Fruit fly (Drosophila melanogaster) whole organism, embryonic: Measurements from ENCODE around the gene CG6733.
A peak's percentile ranks its signal among the peaks of the same experiment; 100 is the strongest.

ENCODE experiments used
- BEAF-32 ChIP-seq: fragments of 200-800 bp; sonication (Bioruptor generic); optimal IDR thresholded peaks from 3 replicates; lab custom pipeline; 2017; ENCODE audit warnings: missing biosample characterization, missing genetic modification characterization, mild to moderate bottlenecking, moderate library complexity, missing genetic modification reagents
- CG10462 ChIP-seq: fragments of 200-800 bp; sonication (Bioruptor generic); optimal IDR thresholded peaks from 2 replicates; lab custom pipeline; 2016; ENCODE audit warnings: missing biosample characterization, missing genetic modification characterization
- CG10565 ChIP-seq: fragments of 200-800 bp; sonication (Bioruptor generic); optimal IDR thresholded peaks from 3 replicates; lab custom pipeline; 2016; ENCODE audit warnings: missing biosample characterization, mild to moderate bottlenecking, missing genetic modification characterization
- CG14050 ChIP-seq: fragments of 200-800 bp; sonication (Bioruptor generic); IDR thresholded peaks from 3 replicates; pipeline ENCODE4 v1.3.6; 2022; ENCODE audit warnings: missing biosample characterization, missing genetic modification characterization
- CG1529 ChIP-seq: fragments of 200-800 bp; sonication (Bioruptor generic); optimal IDR thresholded peaks from 3 replicates; lab custom pipeline; 2018; ENCODE audit warnings: missing biosample characterization, missing genetic modification characterization
- CG15601 ChIP-seq: fragments of 200-800 bp; sonication (Bioruptor generic); optimal IDR thresholded peaks from 3 replicates; lab custom pipeline; 2019; ENCODE audit warnings: missing biosample characterization, mild to moderate bottlenecking, missing genetic modification characterization, moderate library complexity
- CG34376 ChIP-seq: fragments of 200-800 bp; sonication (Bioruptor generic); optimal IDR thresholded peaks from 2 replicates; lab custom pipeline; 2018; ENCODE audit warnings: missing biosample characterization, mild to moderate bottlenecking, missing genetic modification characterization
- CG34422 ChIP-seq: fragments of 200-800 bp; sonication (Bioruptor generic); IDR thresholded peaks from 3 replicates; pipeline ENCODE4 v1.3.6; 2022; ENCODE audit warnings: missing biosample characterization, missing genetic modification characterization
- CG4328 ChIP-seq: fragments of 200-800 bp; sonication (Bioruptor generic); optimal IDR thresholded peaks from 3 replicates; lab custom pipeline; 2017; ENCODE audit warnings: missing biosample characterization, missing genetic modification reagents, missing genetic modification characterization
- CG5180 ChIP-seq: fragments of 200-800 bp; sonication (Bioruptor generic); optimal IDR thresholded peaks from 3 replicates; lab custom pipeline; 2017; ENCODE audit warnings: missing biosample characterization, missing genetic modification characterization, mild to moderate bottlenecking, moderate library complexity, missing genetic modification reagents
- CG6254 ChIP-seq: fragments of 200-800 bp; sonication (Bioruptor generic); optimal IDR thresholded peaks from 3 replicates; lab custom pipeline; 2017; ENCODE audit warnings: mild to moderate bottlenecking, missing biosample characterization, missing genetic modification reagents, missing genetic modification characterization
- CG6272 ChIP-seq: fragments of 200-800 bp; sonication (Bioruptor generic); IDR thresholded peaks from 2 replicates; pipeline ENCODE4 v1.3.6; 2022; ENCODE audit warnings: missing biosample characterization, missing genetic modification characterization
- CG6683 ChIP-seq: fragments of 200-800 bp; sonication (Bioruptor generic); optimal IDR thresholded peaks from 2 replicates; lab custom pipeline; 2017; ENCODE audit warnings: missing biosample characterization, mild to moderate bottlenecking, missing genetic modification characterization, missing genetic modification reagents
- CG6689 ChIP-seq: fragments of 200-800 bp; sonication (Bioruptor generic); IDR thresholded peaks from 2 replicates; pipeline ENCODE4 v1.3.6; 2022; ENCODE audit warnings: missing biosample characterization, missing genetic modification characterization
- CG7839 ChIP-seq: fragments of 200-800 bp; sonication (Bioruptor generic); optimal IDR thresholded peaks from 3 replicates; lab custom pipeline; 2018; ENCODE audit warnings: missing biosample characterization, mild to moderate bottlenecking, missing genetic modification characterization, moderate library complexity
- CG9797 ChIP-seq: fragments of 200-800 bp; sonication (Bioruptor generic); optimal IDR thresholded peaks from 3 replicates; lab custom pipeline; 2018; ENCODE audit warnings: missing biosample characterization, mild to moderate bottlenecking, missing genetic modification characterization
- Dad ChIP-seq: fragments of 200-800 bp; sonication (Bioruptor generic); optimal IDR thresholded peaks from 3 replicates; lab custom pipeline; 2016; ENCODE audit warnings: missing biosample characterization, missing genetic modification characterization
- Dfd ChIP-seq, 2 experiments: fragments of >200 bp; optimal IDR thresholded peaks; 2 replicates each; lab custom pipeline; 2017; ENCODE audit warnings: missing biosample characterization in 2 of 2, missing genetic modification characterization in 2 of 2
- ERR ChIP-seq: fragments of 200-800 bp; sonication (Bioruptor generic); optimal IDR thresholded peaks from 2 replicates; lab custom pipeline; 2016; ENCODE audit warnings: missing biosample characterization, missing genetic modification characterization
- Gug ChIP-seq: fragments of 200-800 bp; sonication (Bioruptor generic); IDR thresholded peaks from 4 replicates; pipeline ENCODE4 v1.3.6; 2022; ENCODE audit warnings: missing biosample characterization, missing genetic modification characterization
- Jarid2 ChIP-seq: fragments of 200-800 bp; sonication (Bioruptor generic); optimal IDR thresholded peaks from 3 replicates; lab custom pipeline; 2017; ENCODE audit warnings: mild to moderate bottlenecking, missing biosample characterization, missing genetic modification reagents, missing genetic modification characterization
- MBD-R2 ChIP-seq: fragments of 200-800 bp; sonication (Bioruptor generic); IDR thresholded peaks from 2 replicates; pipeline ENCODE4 v1.3.6; 2022; ENCODE audit warnings: missing biosample characterization, missing genetic modification characterization
- MESR4 ChIP-seq: fragments of 200-800 bp; sonication (Bioruptor generic); optimal IDR thresholded peaks from 2 replicates; lab custom pipeline; 2018; ENCODE audit warnings: missing biosample characterization, mild to moderate bottlenecking, missing genetic modification characterization, moderate library complexity
- NC2α ChIP-seq: fragments of 200-800 bp; sonication (Bioruptor generic); optimal IDR thresholded peaks from 2 replicates; lab custom pipeline; 2016; ENCODE audit warnings: missing biosample characterization, missing genetic modification characterization
- PHDP ChIP-seq: fragments of 200-800 bp; sonication (Bioruptor generic); optimal IDR thresholded peaks from 3 replicates; lab custom pipeline; 2018; ENCODE audit warnings: missing biosample characterization, mild to moderate bottlenecking, missing genetic modification characterization, moderate library complexity
- Poxn ChIP-seq: fragments of 200-800 bp; sonication (Bioruptor generic); IDR thresholded peaks from 2 replicates; pipeline ENCODE4 v1.3.6; 2022; ENCODE audit warnings: missing biosample characterization, missing genetic modification characterization
- Side ChIP-seq: fragments of 200-800 bp; sonication (Bioruptor generic); optimal IDR thresholded peaks from 2 replicates; lab custom pipeline; 2016; ENCODE audit warnings: missing biosample characterization, missing genetic modification characterization
- Sry-β ChIP-seq: fragments of 200-800 bp; sonication (Bioruptor generic); optimal IDR thresholded peaks from 2 replicates; lab custom pipeline; 2018; ENCODE audit warnings: missing biosample characterization, mild to moderate bottlenecking, missing genetic modification characterization, moderate library complexity
- Sry-δ ChIP-seq: fragments of 200-800 bp; sonication (Bioruptor generic); optimal IDR thresholded peaks from 2 replicates; lab custom pipeline; 2016; ENCODE audit warnings: missing biosample characterization, missing genetic modification characterization
- Trl ChIP-seq, 3 experiments: fragments of >200 bp in 2 of 3; fragments of 200-800 bp in 1 of 3; sonication (Bioruptor generic) in 1 of 3; optimal IDR thresholded peaks; 2 replicates in 1 of 3; 3 replicates in 2 of 3; lab custom pipeline; 2016 to 2017; ENCODE audit warnings: missing biosample characterization in 1 of 3, missing genetic modification characterization in 1 of 3
- ac ChIP-seq: fragments of 200-800 bp; sonication (Bioruptor generic); optimal IDR thresholded peaks from 3 replicates; lab custom pipeline; 2017; ENCODE audit warnings: missing biosample characterization, mild to moderate bottlenecking, missing genetic modification characterization
- bab2 ChIP-seq: fragments of 200-800 bp; sonication (Bioruptor generic); optimal IDR thresholded peaks from 2 replicates; lab custom pipeline; 2016; ENCODE audit warnings: missing biosample characterization, missing genetic modification characterization
- bowl ChIP-seq: fragments of 200-800 bp; sonication (Bioruptor generic); IDR thresholded peaks from 2 replicates; pipeline ENCODE4 v1.3.6; 2022; ENCODE audit warnings: missing biosample characterization, missing genetic modification characterization
- crc ChIP-seq: fragments of 200-800 bp; sonication (Bioruptor generic); optimal IDR thresholded peaks from 2 replicates; lab custom pipeline; 2016; ENCODE audit warnings: missing biosample characterization, missing genetic modification characterization
- dysf ChIP-seq: fragments of 200-800 bp; sonication (Bioruptor generic); IDR thresholded peaks from 3 replicates; pipeline ENCODE4 v1.3.6; 2022; ENCODE audit warnings: missing biosample characterization, missing genetic modification characterization
- exex ChIP-seq: fragments of 200-800 bp; sonication (Bioruptor generic); optimal IDR thresholded peaks from 4 replicates; lab custom pipeline; 2018; ENCODE audit warnings: missing biosample characterization, mild to moderate bottlenecking, missing genetic modification characterization, moderate library complexity
- fu2 ChIP-seq: fragments of 200-800 bp; sonication (Bioruptor generic); optimal IDR thresholded peaks from 2 replicates; lab custom pipeline; 2016; ENCODE audit warnings: missing biosample characterization, missing genetic modification characterization
- gcm2 ChIP-seq: fragments of 200-800 bp; sonication (Bioruptor generic); optimal IDR thresholded peaks from 2 replicates; lab custom pipeline; 2016; ENCODE audit warnings: missing biosample characterization, missing genetic modification characterization
- gem ChIP-seq: fragments of 200-800 bp; sonication (Bioruptor generic); optimal IDR thresholded peaks from 2 replicates; lab custom pipeline; 2019; ENCODE audit warnings: missing biosample characterization, mild to moderate bottlenecking, missing genetic modification characterization, moderate library complexity
- gfzf ChIP-seq: fragments of 200-800 bp; sonication (Bioruptor generic); optimal IDR thresholded peaks from 2 replicates; lab custom pipeline; 2016; ENCODE audit warnings: missing biosample characterization, mild to moderate bottlenecking, missing genetic modification characterization, moderate library complexity
- hth ChIP-seq: fragments of >200 bp; optimal IDR thresholded peaks from 2 replicates; lab custom pipeline; 2017; ENCODE audit warnings: inconsistent platforms
- inv ChIP-seq: fragments of 200-800 bp; sonication (Bioruptor generic); IDR thresholded peaks from 2 replicates; pipeline ENCODE4 v1.3.6; 2022; ENCODE audit warnings: missing biosample characterization, missing genetic modification characterization; ENCODE audit not compliant: partially characterized antibody
- mirr ChIP-seq: fragments of 200-800 bp; sonication (Bioruptor generic); optimal IDR thresholded peaks from 3 replicates; lab custom pipeline; 2018; ENCODE audit warnings: missing biosample characterization, mild to moderate bottlenecking, missing genetic modification characterization
- nmo ChIP-seq: fragments of 200-800 bp; sonication (Bioruptor generic); optimal IDR thresholded peaks from 2 replicates; lab custom pipeline; 2018; ENCODE audit warnings: missing biosample characterization, mild to moderate bottlenecking, missing genetic modification characterization, moderate library complexity
- pb ChIP-seq: fragments of 200-800 bp; sonication (Bioruptor generic); optimal IDR thresholded peaks from 3 replicates; lab custom pipeline; 2016; ENCODE audit warnings: missing biosample characterization, missing genetic modification characterization
- pho ChIP-seq: fragments of 200-800 bp; sonication (Bioruptor generic); optimal IDR thresholded peaks from 2 replicates; lab custom pipeline; 2016; ENCODE audit warnings: missing biosample characterization, missing genetic modification characterization
- phol ChIP-seq: fragments of 200-800 bp; sonication (Bioruptor generic); optimal IDR thresholded peaks from 3 replicates; lab custom pipeline; 2018; ENCODE audit warnings: missing biosample characterization, mild to moderate bottlenecking, missing genetic modification characterization, moderate library complexity
- psq ChIP-seq: fragments of 200-800 bp; sonication (Bioruptor generic); optimal IDR thresholded peaks from 2 replicates; lab custom pipeline; 2017; ENCODE audit warnings: missing biosample characterization, missing genetic modification characterization
- pzg ChIP-seq: fragments of 200-800 bp; sonication (Bioruptor generic); optimal IDR thresholded peaks from 3 replicates; lab custom pipeline; 2018; ENCODE audit warnings: missing biosample characterization, mild to moderate bottlenecking, missing genetic modification characterization, moderate library complexity
- run ChIP-seq: fragments of 200-800 bp; sonication (Bioruptor generic); optimal IDR thresholded peaks from 3 replicates; lab custom pipeline; 2018; ENCODE audit warnings: missing biosample characterization, mild to moderate bottlenecking, missing genetic modification characterization
- slp2 ChIP-seq: fragments of 200-800 bp; sonication (Bioruptor generic); optimal IDR thresholded peaks from 2 replicates; lab custom pipeline; 2016; ENCODE audit warnings: missing biosample characterization, missing genetic modification characterization

CG6733 gene

DNA sequence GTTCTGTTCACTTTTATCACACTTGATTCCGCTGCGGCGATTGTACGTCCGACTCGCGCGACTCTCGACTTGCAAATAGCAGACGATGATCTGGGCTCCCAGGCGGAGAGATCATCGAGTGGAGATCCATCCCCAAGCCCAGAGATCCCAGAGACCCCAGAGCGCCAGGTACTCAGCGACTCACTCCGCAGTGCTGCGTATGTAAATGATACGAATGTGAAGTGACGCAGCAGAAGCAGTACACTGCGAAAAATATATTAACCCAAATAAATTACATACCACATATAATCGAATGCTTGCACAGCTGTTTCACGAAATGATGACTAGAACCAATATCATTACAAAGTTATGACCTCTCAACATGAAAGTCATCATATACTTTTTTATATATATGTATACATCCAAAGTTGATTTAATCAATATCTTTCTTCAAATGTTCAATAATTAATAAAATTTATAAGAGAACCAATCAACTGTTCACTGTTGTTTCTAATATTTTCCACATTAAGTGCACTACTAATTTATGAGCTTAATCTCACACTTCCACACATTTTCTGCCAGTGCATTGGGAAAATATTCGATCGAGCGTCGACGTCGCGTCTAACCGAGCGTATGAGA, 30.2 kb upstream of the CG6733 start, which contains the start of gene CG17111 (continued):
- TF ChIP-seq Trl (optimal IDR thresholded peaks at IDR 0.05; lab: Kevin White, UChicago) (no peak), Trl (GFP tag; optimal IDR thresholded peaks at IDR 0.05; lab: Kevin White, UChicago) (no peak), MBD-R2 (GFP tag; lab: Robert Waterston, UW) (no peak), CG14050 (GFP tag; lab: Robert Waterston, UW) (no peak), CG4328 (GFP tag; lab: Kevin White, UChicago) (no peak), CG5180 (GFP tag; lab: Kevin White, UChicago) (no peak), bab2 (GFP tag; lab: Kevin White, UChicago) (peak; percentile 5), Sry-β (GFP tag; lab: Kevin White, UChicago) (no peak), slp2 (GFP tag; lab: Kevin White, UChicago) (no peak), Side (GFP tag; lab: Kevin White, UChicago) (no peak), CG7839 (tag; lab: Kevin White, UChicago) (peak; percentile 59), gem (tag; lab: Kevin White, UChicago) (peak; percentile 72), hth (lab: Kevin White, UChicago) (no peak), MESR4 (GFP tag; lab: Kevin White, UChicago) (no peak), ERR (GFP tag; lab: Kevin White, UChicago) (no peak), Dfd (GFP tag; optimal IDR thresholded peaks at IDR 0.05; lab: Kevin White, UChicago) (no peak), Poxn (no peak), CG34376 (GFP tag; lab: Kevin White, UChicago) (no peak), CG10565 (no peak), Gug (GFP tag; lab: Robert Waterston, UW) (no peak), exex (tag; lab: Kevin White, UChicago) (no peak), CG15601 (tag; lab: Kevin White, UChicago) (no peak), mirr (GFP tag; lab: Kevin White, UChicago) (no peak), bowl (GFP tag; lab: Robert Waterston, UW) (no peak), PHDP (no peak), Jarid2 (GFP tag; lab: Kevin White, UChicago) (no peak), CG6254 (no peak), phol (tag; lab: Kevin White, UChicago) (peak; percentile 60), pho (GFP tag; lab: Kevin White, UChicago) (no peak), CG9797 (GFP tag; lab: Kevin White, UChicago) (no peak), dysf (GFP tag; lab: Robert Waterston, UW) (peak; percentile 36; the same call in 2 of the 3 replicates), BEAF-32 (GFP tag; lab: Kevin White, UChicago) (no peak), CG6689 (GFP tag; lab: Robert Waterston, UW) (0 out of 2 replicates have a peak, but pooled peaks have one; percentile 6), gfzf (no peak), CG34422 (no peak), inv (GFP tag; lab: Robert Waterston, UW) (no peak), pb (no peak), CG6683 (no peak), Sry-δ (no peak), CG10462 (GFP tag; lab: Kevin White, UChicago) (no peak), gcm2 (GFP tag; lab: Kevin White, UChicago) (no peak), CG1529 (no peak), NC2α (no peak), run (tag; lab: Kevin White, UChicago) (no peak), pzg (GFP tag; lab: Kevin White, UChicago) (no peak), fu2 (GFP tag; lab: Kevin White, UChicago) (no peak), psq (GFP tag; lab: Kevin White, UChicago) (no peak), Dad (no peak), crc (GFP tag; lab: Kevin White, UChicago) (no peak), nmo (peak; percentile 56), CG6272 (GFP tag; lab: Robert Waterston, UW) (no peak), ac (GFP tag; lab: Kevin White, UChicago) (no peak)
